Worm (Caenorhabditis elegans) whole organism, L1 larva: Measurements from ENCODE around the gene cal-7.

ENCODE experiments used
- C16A3.4 ChIP-seq: fragments of 150-350 bp; optimal IDR thresholded peaks from 2 replicates; lab custom pipeline; 2014; ENCODE audit warnings: missing biosample characterization, missing genetic modification characterization
- ceh-82 ChIP-seq, 3 experiments: fragments of 150-350 bp in 1 of 3; sonication (generic microtip) in 2 of 3; optimal IDR thresholded peaks; 2 replicates each; lab custom pipeline; 2014 to 2017; ENCODE audit warnings: missing biosample characterization in 3 of 3, missing genetic modification characterization in 3 of 3
- elt-2 ChIP-seq: sonication (generic microtip); optimal IDR thresholded peaks from 2 replicates; lab custom pipeline; 2016; ENCODE audit warnings: missing genetic modification characterization, mild to moderate bottlenecking, inconsistent platforms, missing compliant biosample characterization, missing genetic modification reagents
- mdl-1 ChIP-seq, 2 experiments: fragments of 150-350 bp; optimal IDR thresholded peaks; 2 replicates each; lab custom pipeline; 2014 to 2017; ENCODE audit warnings: missing biosample characterization in 2 of 2, missing genetic modification characterization in 2 of 2, inconsistent platforms in 1 of 2
- nhr-11 ChIP-seq: fragments of 150-350 bp; optimal IDR thresholded peaks from 2 replicates; lab custom pipeline; 2014; ENCODE audit warnings: missing biosample characterization, missing genetic modification characterization
- nhr-47 ChIP-seq: sonication (generic microtip); optimal IDR thresholded peaks from 2 replicates; lab custom pipeline; 2016; ENCODE audit warnings: mild to moderate bottlenecking, missing genetic modification characterization, moderate library complexity, missing compliant biosample characterization
- pqm-1 ChIP-seq: sonication (generic microtip); optimal IDR thresholded peaks from 3 replicates; lab custom pipeline; 2017; ENCODE audit warnings: missing biosample characterization, missing genetic modification characterization
- tbx-2 ChIP-seq: sonication (generic microtip); optimal IDR thresholded peaks from 2 replicates; lab custom pipeline; 2016; ENCODE audit warnings: missing genetic modification characterization, missing compliant biosample characterization
- unc-130 ChIP-seq: fragments of 150-350 bp; optimal IDR thresholded peaks from 2 replicates; lab custom pipeline; 2017; ENCODE audit warnings: missing biosample characterization, missing genetic modification characterization, inconsistent platforms
- unc-62 ChIP-seq: fragments of 150-350 bp; optimal IDR thresholded peaks from 2 replicates; lab custom pipeline; 2014; ENCODE audit warnings: missing biosample characterization, missing genetic modification reagents, missing genetic modification characterization

DNA sequence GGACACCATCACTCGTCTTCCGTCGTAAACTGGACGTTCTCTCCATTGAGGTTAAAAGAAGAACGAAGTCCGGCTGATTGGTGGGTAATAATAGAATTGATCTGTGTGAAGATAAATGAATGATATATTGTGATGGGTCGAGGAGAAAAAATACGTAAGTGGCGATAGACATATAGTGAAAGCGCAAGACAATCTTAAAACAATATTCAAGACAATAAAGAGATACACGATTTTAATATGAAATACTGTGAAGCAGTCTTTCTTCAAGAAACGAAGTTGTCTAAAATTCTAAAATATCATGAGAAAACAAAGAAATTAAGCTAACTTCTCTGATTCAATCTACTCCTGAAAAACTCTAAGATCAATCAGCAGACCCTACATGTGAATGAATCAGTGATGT is 20.4 kb upstream of the cal-7 start, which contains the start of gene F40F9.10:
- TF ChIP-seq C16A3.4 (no peak), unc-62 (GFP tag; lab: Kevin White, UChicago) (no peak), pqm-1 (no peak), ceh-82 (tag; optimal IDR thresholded peaks at IDR 0.05; lab: Kevin White, UChicago) (no peak), tbx-2 (no peak), elt-2 (tag; lab: Kevin White, UChicago) (no peak), unc-130 (tag; lab: Kevin White, UChicago) (no peak), mdl-1 (tag; optimal IDR thresholded peaks at IDR 0.05; lab: Kevin White, UChicago) (no peak), nhr-47 (tag; lab: Kevin White, UChicago) (no peak), nhr-11 (tag; lab: Kevin White, UChicago) (no peak)
